Fruit fly (Drosophila melanogaster): ENCODE measurements around the gene Hrb87F.

The Hrb87F gene

DNA sequence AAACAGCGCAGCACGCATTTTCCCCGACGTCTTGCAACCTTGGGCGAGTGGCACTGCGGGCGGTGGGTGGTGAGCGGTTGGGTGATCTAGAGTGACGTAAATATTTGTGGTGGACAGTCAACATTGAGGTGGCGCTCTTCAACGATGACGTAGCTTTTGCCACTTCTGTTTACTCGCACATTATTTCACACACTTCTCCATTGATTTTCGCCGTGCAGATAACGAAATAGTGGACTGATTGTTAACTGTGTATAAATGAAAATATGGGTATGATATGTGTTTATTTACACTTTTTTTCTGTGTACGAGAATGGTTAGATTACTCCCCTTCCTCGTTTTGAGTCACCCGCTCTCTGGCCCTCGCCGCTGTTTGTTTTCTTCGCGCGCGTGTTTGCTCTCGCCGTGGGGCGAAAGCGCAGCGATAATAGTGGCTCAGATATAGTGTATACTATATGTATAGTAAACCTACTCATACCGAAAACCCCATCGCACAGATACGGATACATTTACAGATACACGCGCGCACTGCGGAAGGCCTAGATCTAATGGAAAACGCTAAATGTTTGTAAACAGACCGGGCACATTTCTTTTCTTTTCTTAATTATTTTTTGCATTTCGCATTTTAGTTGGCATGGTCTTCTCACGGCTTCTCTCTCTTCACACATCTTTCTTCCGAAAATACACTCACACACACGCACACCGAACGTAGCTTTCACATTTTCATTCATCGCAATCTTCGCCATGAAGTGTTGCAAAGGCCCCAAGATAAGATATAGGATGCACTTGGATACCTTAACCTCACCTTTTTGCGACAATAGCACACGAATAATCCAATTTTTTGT lies 26.3 kb upstream of the Hrb87F start, which contains the start of gene omd (continued):
- TF ChIP-seq pan (optimal IDR thresholded peaks at IDR 0.05) (no peak), pan (GFP tag; optimal IDR thresholded peaks at IDR 0.05 in 1 of 2, IDR thresholded peaks at IDR 0.05 in 1 of 2) (peak in 1 of 2 experiments; percentile 43), CG15514 (GFP tag; optimal IDR thresholded peaks at IDR 0.05) (no peak), Hr51 (GFP tag; optimal IDR thresholded peaks at IDR 0.05) (peak in 1 of 2 experiments; percentile 69), fd102C (GFP tag; optimal IDR thresholded peaks at IDR 0.05) (peak; percentile 41), Nf-YC (tag; optimal IDR thresholded peaks at IDR 0.05) (no peak), CG16815 (GFP tag; optimal IDR thresholded peaks at IDR 0.05) (no peak), toy (GFP tag; IDR thresholded peaks at IDR 0.05) (no peak), fd64A (GFP tag; optimal IDR thresholded peaks at IDR 0.05) (peak; percentile 69), Ptx1 (GFP tag; IDR thresholded peaks at IDR 0.05) (peak; percentile 45; the same call in 1 of the 2 replicates), CG2199 (GFP tag; IDR thresholded peaks at IDR 0.05) (peak; percentile 94), CG30403 (GFP tag; optimal IDR thresholded peaks at IDR 0.05) (peak; percentile 9), twi (tag; optimal IDR thresholded peaks at IDR 0.05) (no peak), Ada2b (GFP tag; IDR thresholded peaks at IDR 0.05) (peak; percentile 27; the same call in 1 of the 2 replicates), Elba2 (GFP tag; optimal IDR thresholded peaks at IDR 0.05) (no peak), zen (tag; optimal IDR thresholded peaks at IDR 0.05) (no peak), CG9797 (GFP tag; optimal IDR thresholded peaks at IDR 0.05) (no peak), CG15601 (tag; optimal IDR thresholded peaks at IDR 0.05) (no peak), NC2β (GFP tag; optimal IDR thresholded peaks at IDR 0.05) (peak; percentile 64), CG10543 (GFP tag; optimal IDR thresholded peaks at IDR 0.05) (peak; percentile 83), jumu (GFP tag; optimal IDR thresholded peaks at IDR 0.05) (peak; percentile 27), Nf-YB (GFP tag; optimal IDR thresholded peaks at IDR 0.05) (peak; percentile 48), esg (GFP tag; conservative IDR thresholded peaks at IDR 0.05) (no peak), lab (GFP tag; optimal IDR thresholded peaks at IDR 0.05) (peak; percentile 87), CG6254 (GFP tag; optimal IDR thresholded peaks at IDR 0.05) (peak; percentile 61), CG11093 (GFP tag; IDR thresholded peaks at IDR 0.05) (no peak), CG12299 (tag; optimal IDR thresholded peaks at IDR 0.05) (peak; percentile 42), GATAe (GFP tag; conservative IDR thresholded peaks at IDR 0.05) (no peak), CG13296 (GFP tag; optimal IDR thresholded peaks at IDR 0.05) (peak; percentile 75), nerfin-1 (tag; optimal IDR thresholded peaks at IDR 0.05) (peak; percentile 64), peb (GFP tag; IDR thresholded peaks at IDR 0.05) (peak; percentile 18), Optix (GFP tag; IDR thresholded peaks at IDR 0.05) (peak; percentile 76), gro (GFP tag; optimal IDR thresholded peaks at IDR 0.05) (no peak), p53 (GFP tag; optimal IDR thresholded peaks at IDR 0.05) (peak; percentile 39), tx (GFP tag; optimal IDR thresholded peaks at IDR 0.05) (peak; percentile 40), CG14860 (GFP tag; IDR thresholded peaks at IDR 0.05; ENCODE audit: partially characterized antibody) (no peak), odd (GFP tag; optimal IDR thresholded peaks at IDR 0.05) (no peak), CG30020 (tag; optimal IDR thresholded peaks at IDR 0.05) (no peak), pros (GFP tag; optimal IDR thresholded peaks at IDR 0.05) (no peak), CG17328 (GFP tag; IDR thresholded peaks at IDR 0.05) (peak; percentile 51), CG13775 (GFP tag; optimal IDR thresholded peaks at IDR 0.05) (peak; percentile 56), Hmr (GFP tag; optimal IDR thresholded peaks at IDR 0.05) (peak; percentile 83), CG13624 (GFP tag; optimal IDR thresholded peaks at IDR 0.05) (peak; percentile 22), gce (GFP tag; IDR thresholded peaks at IDR 0.05) (peak; percentile 67; the same call in 1 of the 3 replicates), CG6689 (GFP tag; IDR thresholded peaks at IDR 0.05) (peak; percentile 54; the same call in 1 of the 2 replicates), CG4360 (GFP tag; IDR thresholded peaks at IDR 0.05) (peak; percentile 62), crc (GFP tag; optimal IDR thresholded peaks at IDR 0.05) (peak; percentile 48), nerfin-2 (GFP tag; IDR thresholded peaks at IDR 0.05; ENCODE audit: partially characterized antibody) (no peak), CG11560 (tag; IDR thresholded peaks at IDR 0.05) (no peak)
